Worm (Caenorhabditis elegans) whole organism, L3 larva: ENCODE measurements around the gene srh-275.

ENCODE experiments used
- ceh-28 ChIP-seq: fragments of 150-350 bp; optimal IDR thresholded peaks from 2 replicates; lab custom pipeline; 2014; ENCODE audit warnings: missing biosample characterization, missing genetic modification reagents, missing genetic modification characterization
- elt-3 ChIP-seq, 3 experiments: fragments of 150-350 bp in 1 of 3; sonication (generic microtip) in 2 of 3; optimal IDR thresholded peaks; 2 replicates in 2 of 3; 4 replicates in 1 of 3; lab custom pipeline; 2014 to 2017; ENCODE audit warnings: missing biosample characterization in 3 of 3, missing genetic modification characterization in 3 of 3
- nhr-25 ChIP-seq: sonication (generic microtip); optimal IDR thresholded peaks from 2 replicates; lab custom pipeline; 2017; ENCODE audit warnings: missing biosample characterization, missing genetic modification characterization
- unc-39 ChIP-seq: sonication (generic microtip); optimal IDR thresholded peaks from 4 replicates; lab custom pipeline; 2017; ENCODE audit warnings: missing biosample characterization, missing genetic modification characterization

DNA sequence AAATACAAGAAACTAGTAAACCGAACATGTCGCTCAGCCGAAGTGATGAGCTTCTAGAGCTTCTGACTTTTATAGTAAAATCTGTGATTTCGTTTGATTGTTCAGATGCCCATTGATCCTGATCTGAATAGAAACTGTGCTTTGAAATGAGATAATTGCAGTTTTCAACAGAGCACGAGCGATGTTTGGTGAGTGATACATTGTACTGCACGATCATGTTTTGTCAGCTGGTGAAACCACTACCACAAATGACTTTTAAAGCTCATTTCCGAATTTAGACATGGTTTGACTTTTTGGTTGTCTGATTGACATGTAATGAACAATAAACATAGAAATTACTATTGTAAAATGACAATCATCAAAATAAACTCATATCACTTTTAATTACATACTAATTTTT, 2.7 kb downstream of the srh-275 start, which contains the start of gene tag-293:
- TF ChIP-seq ceh-28 (tag; lab: Kevin White, UChicago): no peak
- no peak for TF ChIP-seq nhr-25 (tag; lab: Kevin White, UChicago)
- no peak for TF ChIP-seq unc-39 (tag; lab: Kevin White, UChicago)
- no peak for TF ChIP-seq elt-3 (tag; optimal IDR thresholded peaks at IDR 0.05; lab: Kevin White, UChicago)
